Worm (Caenorhabditis elegans) whole organism, L2 larva: ENCODE measurements around the gene srx-82.

Experiments
- C34F6.9 ChIP-seq: fragments of 150-350 bp; optimal IDR thresholded peaks from 2 replicates; lab custom pipeline; 2014; ENCODE audit warnings: missing biosample characterization, missing genetic modification characterization
- F13H6.1 ChIP-seq: sonication (generic microtip); optimal IDR thresholded peaks from 2 replicates; lab custom pipeline; 2016; ENCODE audit warnings: missing genetic modification characterization, missing compliant biosample characterization
- R02D3.7 ChIP-seq: fragments of 150-350 bp; optimal IDR thresholded peaks from 2 replicates; lab custom pipeline; 2014; ENCODE audit warnings: missing biosample characterization, missing genetic modification characterization
- Y55F3AM.14 ChIP-seq: fragments of 200-800 bp; sonication (Bioruptor generic); optimal IDR thresholded peaks from 2 replicates; lab custom pipeline; 2018; ENCODE audit warnings: mild to moderate bottlenecking, missing genetic modification characterization, missing compliant biosample characterization
- ZK546.5 ChIP-seq: sonication (generic microtip); optimal IDR thresholded peaks from 2 replicates; lab custom pipeline; 2017; ENCODE audit warnings: missing biosample characterization, missing genetic modification characterization
- alr-1 ChIP-seq: fragments of 150-350 bp; optimal IDR thresholded peaks from 2 replicates; lab custom pipeline; 2014; ENCODE audit warnings: missing biosample characterization, missing genetic modification characterization
- aly-2 ChIP-seq: fragments of 150-350 bp; optimal IDR thresholded peaks from 2 replicates; lab custom pipeline; 2014; ENCODE audit warnings: missing biosample characterization, missing genetic modification characterization
- ama-1 ChIP-seq: fragments of 150-350 bp; optimal IDR thresholded peaks from 2 replicates; lab custom pipeline; 2018; ENCODE audit warnings: inconsistent platforms
- blmp-1 ChIP-seq: sonication (generic microtip); optimal IDR thresholded peaks from 2 replicates; lab custom pipeline; 2017; ENCODE audit warnings: missing genetic modification characterization, mild to moderate bottlenecking, missing compliant biosample characterization, antibody characterized with exemption, moderate library complexity; ENCODE audit not compliant: insufficient read depth
- ceh-16 ChIP-seq: fragments of 150-350 bp; optimal IDR thresholded peaks from 2 replicates; lab custom pipeline; 2014; ENCODE audit warnings: missing biosample characterization, missing genetic modification characterization
- ceh-82 ChIP-seq: fragments of 150-350 bp; optimal IDR thresholded peaks from 2 replicates; lab custom pipeline; 2014; ENCODE audit warnings: missing biosample characterization, missing genetic modification characterization
- crh-2 ChIP-seq: sonication (generic microtip); optimal IDR thresholded peaks from 2 replicates; lab custom pipeline; 2017; ENCODE audit warnings: missing biosample characterization, missing genetic modification characterization
- dmd-4 ChIP-seq: sonication (generic microtip); optimal IDR thresholded peaks from 2 replicates; lab custom pipeline; 2017; ENCODE audit warnings: missing biosample characterization, missing genetic modification characterization
- egl-27 ChIP-seq: sonication (generic microtip); optimal IDR thresholded peaks from 3 replicates; lab custom pipeline; 2017; ENCODE audit warnings: missing biosample characterization, missing genetic modification reagents, missing genetic modification characterization
- elt-1 ChIP-seq: fragments of 150-350 bp; optimal IDR thresholded peaks from 2 replicates; lab custom pipeline; 2014; ENCODE audit warnings: missing biosample characterization, missing genetic modification characterization
- elt-3 ChIP-seq: sonication (generic microtip); optimal IDR thresholded peaks from 2 replicates; lab custom pipeline; 2017; ENCODE audit warnings: missing biosample characterization, missing genetic modification characterization
- fos-1 ChIP-seq: fragments of 150-350 bp; optimal IDR thresholded peaks from 2 replicates; lab custom pipeline; 2014; ENCODE audit warnings: missing biosample characterization, missing genetic modification characterization
- gmeb-1 ChIP-seq: fragments of 150-350 bp; optimal IDR thresholded peaks from 2 replicates; lab custom pipeline; 2014; ENCODE audit warnings: missing biosample characterization, missing genetic modification characterization
- lin-11 ChIP-seq: fragments of 150-350 bp; sonication (generic microtip); optimal IDR thresholded peaks from 2 replicates; lab custom pipeline; 2014; ENCODE audit warnings: missing biosample characterization, missing genetic modification characterization, inconsistent platforms, mixed read lengths
- lin-13 ChIP-seq: fragments of 150-350 bp; optimal IDR thresholded peaks from 2 replicates; lab custom pipeline; 2014; ENCODE audit warnings: missing biosample characterization, missing genetic modification reagents, missing genetic modification characterization
- lin-39 ChIP-seq: fragments of 150-350 bp; optimal IDR thresholded peaks from 2 replicates; lab custom pipeline; 2014; ENCODE audit warnings: missing biosample characterization, missing genetic modification reagents, missing genetic modification characterization
- lsy-2 ChIP-seq, 2 experiments: fragments of 150-350 bp in 1 of 2; sonication (generic microtip) in 1 of 2; optimal IDR thresholded peaks; 2 replicates each; lab custom pipeline; 2014 to 2017; ENCODE audit warnings: missing biosample characterization in 2 of 2, missing genetic modification characterization in 2 of 2
- mab-5 ChIP-seq: fragments of 150-350 bp; optimal IDR thresholded peaks from 2 replicates; lab custom pipeline; 2014; ENCODE audit warnings: missing biosample characterization, missing genetic modification characterization
- mbf-1 ChIP-seq: sonication (generic microtip); optimal IDR thresholded peaks from 2 replicates; lab custom pipeline; 2017; ENCODE audit warnings: missing biosample characterization, missing genetic modification characterization
- mdl-1 ChIP-seq, 2 experiments: fragments of 150-350 bp in 1 of 2; sonication (generic microtip) in 1 of 2; optimal IDR thresholded peaks; 2 replicates each; lab custom pipeline; 2017; ENCODE audit warnings: missing biosample characterization in 2 of 2, missing genetic modification characterization in 2 of 2
- nhr-10 ChIP-seq: sonication (generic microtip); optimal IDR thresholded peaks from 2 replicates; lab custom pipeline; 2017; ENCODE audit warnings: missing biosample characterization, missing genetic modification characterization
- nhr-11 ChIP-seq: fragments of 150-350 bp; optimal IDR thresholded peaks from 2 replicates; lab custom pipeline; 2014; ENCODE audit warnings: missing biosample characterization, missing genetic modification characterization
- nhr-12 ChIP-seq: fragments of 150-350 bp; optimal IDR thresholded peaks from 2 replicates; lab custom pipeline; 2014; ENCODE audit warnings: missing biosample characterization, missing genetic modification characterization
- nhr-129 ChIP-seq: fragments of 150-350 bp; optimal IDR thresholded peaks from 2 replicates; lab custom pipeline; 2014; ENCODE audit warnings: missing biosample characterization, missing genetic modification characterization
- nhr-21 ChIP-seq: fragments of 150-350 bp; optimal IDR thresholded peaks from 2 replicates; lab custom pipeline; 2014; ENCODE audit warnings: missing biosample characterization, missing genetic modification characterization
- nhr-23 ChIP-seq: fragments of 150-350 bp; optimal IDR thresholded peaks from 2 replicates; lab custom pipeline; 2014; ENCODE audit warnings: missing biosample characterization, missing genetic modification reagents, missing genetic modification characterization
- nhr-237 ChIP-seq: fragments of 150-350 bp; optimal IDR thresholded peaks from 2 replicates; lab custom pipeline; 2014; ENCODE audit warnings: missing biosample characterization, missing genetic modification characterization
- nhr-25 ChIP-seq: fragments of 150-350 bp; sonication (generic microtip); optimal IDR thresholded peaks from 3 replicates; lab custom pipeline; 2014; ENCODE audit warnings: missing biosample characterization, missing genetic modification characterization
- nhr-6 ChIP-seq: fragments of 150-350 bp; optimal IDR thresholded peaks from 2 replicates; lab custom pipeline; 2014; ENCODE audit warnings: missing biosample characterization, missing genetic modification characterization
- nhr-77 ChIP-seq: fragments of 150-350 bp; optimal IDR thresholded peaks from 2 replicates; lab custom pipeline; 2014; ENCODE audit warnings: missing biosample characterization, missing genetic modification characterization
- peb-1 ChIP-seq: fragments of 150-350 bp; optimal IDR thresholded peaks from 2 replicates; lab custom pipeline; 2014; ENCODE audit warnings: missing biosample characterization, missing genetic modification characterization
- sem-4 ChIP-seq: fragments of 150-350 bp; optimal IDR thresholded peaks from 2 replicates; lab custom pipeline; 2014; ENCODE audit warnings: missing biosample characterization, missing genetic modification reagents, missing genetic modification characterization
- skn-1 ChIP-seq: sonication (generic microtip); optimal IDR thresholded peaks from 2 replicates; lab custom pipeline; 2017; ENCODE audit warnings: missing biosample characterization, missing genetic modification characterization
- sma-3 ChIP-seq: sonication (generic microtip); optimal IDR thresholded peaks from 2 replicates; lab custom pipeline; 2016; ENCODE audit warnings: missing genetic modification reagents, missing genetic modification characterization, missing compliant biosample characterization
- sma-9 ChIP-seq, 2 experiments: fragments of 150-350 bp in 1 of 2; sonication (generic microtip) in 1 of 2; optimal IDR thresholded peaks; 2 replicates each; lab custom pipeline; 2014 to 2016; ENCODE audit warnings: missing genetic modification characterization in 2 of 2, mild to moderate bottlenecking in 1 of 2, missing biosample characterization in 1 of 2, missing compliant biosample characterization in 1 of 2, missing genetic modification reagents in 1 of 2, moderate library complexity in 1 of 2
- snpc-4 ChIP-seq: fragments of 150-350 bp; optimal IDR thresholded peaks from 2 replicates; lab custom pipeline; 2014; ENCODE audit warnings: missing biosample characterization, missing genetic modification characterization
- unc-39 ChIP-seq: fragments of 150-350 bp; optimal IDR thresholded peaks from 2 replicates; lab custom pipeline; 2014; ENCODE audit warnings: missing biosample characterization, missing genetic modification characterization
- unc-55 ChIP-seq: fragments of 150-350 bp; sonication (generic microtip); optimal IDR thresholded peaks from 3 replicates; lab custom pipeline; 2014; ENCODE audit warnings: missing biosample characterization, missing genetic modification reagents, missing genetic modification characterization
- unc-62 ChIP-seq: fragments of 150-350 bp; optimal IDR thresholded peaks from 2 replicates; lab custom pipeline; 2014; ENCODE audit warnings: missing biosample characterization, missing genetic modification reagents, missing genetic modification characterization
- zag-1 ChIP-seq: fragments of 150-350 bp; optimal IDR thresholded peaks from 2 replicates; lab custom pipeline; 2014; ENCODE audit warnings: missing biosample characterization, missing genetic modification characterization
- ztf-1 ChIP-seq: fragments of 200-800 bp; sonication (Bioruptor generic); conservative IDR thresholded peaks from 2 replicates; pipeline ENCODE4 v1.3.6; 2022; ENCODE audit warnings: missing genetic modification characterization, missing compliant biosample characterization
- ztf-11 ChIP-seq: sonication (generic microtip); optimal IDR thresholded peaks from 2 replicates; lab custom pipeline; 2017; ENCODE audit warnings: missing biosample characterization, missing genetic modification characterization
- ztf-4 ChIP-seq: fragments of 150-350 bp; optimal IDR thresholded peaks from 2 replicates; lab custom pipeline; 2014; ENCODE audit warnings: missing biosample characterization, missing genetic modification characterization

srx-82 gene

DNA sequence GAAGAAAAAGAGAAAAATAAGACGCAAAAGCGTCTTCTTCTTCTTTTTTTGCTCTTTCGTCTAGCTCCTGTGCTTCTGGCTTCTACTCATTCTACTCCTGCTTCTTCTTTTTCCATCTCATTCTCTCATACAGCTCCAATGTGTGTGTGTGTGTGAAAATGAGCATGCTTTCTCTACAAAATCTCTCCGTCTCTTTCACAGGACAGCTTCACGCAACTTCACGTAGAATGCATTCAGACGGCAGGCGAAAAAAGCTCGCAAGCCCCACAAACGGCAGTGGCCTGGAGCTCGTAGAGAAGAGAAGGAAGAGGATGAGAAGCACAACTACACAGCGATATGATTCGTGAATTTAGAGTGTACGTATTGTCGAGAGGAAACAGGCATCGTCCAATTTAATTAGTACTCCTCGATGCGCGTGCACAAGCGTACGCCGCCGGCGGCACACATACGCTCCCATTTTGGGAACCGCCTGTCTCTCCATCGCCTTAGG, 51.8 kb downstream of the srx-82 start:
- no peak for TF ChIP-seq ama-1 (lab: Kevin White, UChicago)
- no peak for TF ChIP-seq ceh-82 (tag; lab: Kevin White, UChicago)
- no peak for TF ChIP-seq elt-3 (tag; lab: Kevin White, UChicago)
- TF ChIP-seq ztf-1 (GFP tag; lab: Robert Waterston, UW), result no peak
- TF ChIP-seq nhr-11 (tag; lab: Kevin White, UChicago), result no peak
- TF ChIP-seq zag-1, result peak; percentile 64
- TF ChIP-seq peb-1 (tag; lab: Kevin White, UChicago), result no peak
- TF ChIP-seq R02D3.7 (tag; lab: Kevin White, UChicago), result no peak
- no peak for TF ChIP-seq mab-5
- no peak for TF ChIP-seq nhr-25 (tag; lab: Kevin White, UChicago)
- TF ChIP-seq mdl-1 (tag; optimal IDR thresholded peaks at IDR 0.05; lab: Kevin White, UChicago), result peak in 1 of 2 experiments; percentile 73
- no peak for TF ChIP-seq lin-39 (tag; lab: Kevin White, UChicago)
- TF ChIP-seq gmeb-1 (tag; lab: Kevin White, UChicago), result no peak
- no peak for TF ChIP-seq nhr-77 (tag; lab: Kevin White, UChicago)
- TF ChIP-seq dmd-4 (tag; lab: Kevin White, UChicago), result no peak
- no peak for TF ChIP-seq sma-3 (GFP tag; lab: Kevin White, UChicago)
- no peak for TF ChIP-seq Y55F3AM.14 (GFP tag; lab: Kevin White, UChicago)
- TF ChIP-seq snpc-4, result no peak
- TF ChIP-seq unc-62 (GFP tag; lab: Kevin White, UChicago), result no peak
- TF ChIP-seq alr-1, result no peak
- TF ChIP-seq fos-1, result no peak
- no peak for TF ChIP-seq ZK546.5
- TF ChIP-seq F13H6.1 (tag; lab: Kevin White, UChicago), result peak; percentile 62
- TF ChIP-seq ceh-16 (tag; lab: Kevin White, UChicago), result no peak
- TF ChIP-seq ztf-4 (tag; lab: Kevin White, UChicago), result peak; percentile 4
- TF ChIP-seq nhr-12 (tag; lab: Kevin White, UChicago), result no peak
- TF ChIP-seq nhr-21 (tag; lab: Kevin White, UChicago), result peak; percentile 3
- TF ChIP-seq nhr-10 (tag; lab: Kevin White, UChicago), result no peak
- no peak for TF ChIP-seq lin-13 (GFP tag; lab: Kevin White, UChicago)
- peak; percentile 58 for TF ChIP-seq lin-11 (tag; lab: Kevin White, UChicago)
- TF ChIP-seq blmp-1 (tag; lab: Kevin White, UChicago), result no peak
- TF ChIP-seq lsy-2 (tag; optimal IDR thresholded peaks at IDR 0.05; lab: Kevin White, UChicago), result peak in 1 of 2 experiments; percentile 71
- peak; percentile 62 for TF ChIP-seq sem-4 (tag; lab: Kevin White, UChicago)
- no peak for TF ChIP-seq unc-39
- TF ChIP-seq nhr-237 (tag; lab: Kevin White, UChicago), result no peak
- no peak for TF ChIP-seq mbf-1 (tag; lab: Kevin White, UChicago)
- no peak for TF ChIP-seq skn-1 (tag; lab: Kevin White, UChicago)
- peak; percentile 42 for TF ChIP-seq sma-9 (GFP tag; optimal IDR thresholded peaks at IDR 0.05; lab: Kevin White, UChicago)
- TF ChIP-seq sma-9 (tag; optimal IDR thresholded peaks at IDR 0.05; lab: Kevin White, UChicago), result no peak
- no peak for TF ChIP-seq egl-27
- TF ChIP-seq nhr-23 (tag; lab: Kevin White, UChicago), result no peak
- peak; percentile 93 for TF ChIP-seq unc-55 (GFP tag; lab: Kevin White, UChicago)
- peak; percentile 68 for TF ChIP-seq nhr-6 (tag; lab: Kevin White, UChicago)
- no peak for TF ChIP-seq aly-2
- peak; percentile 81 for TF ChIP-seq nhr-129
- peak; percentile 87 for TF ChIP-seq C34F6.9
- no peak for TF ChIP-seq ztf-11
- TF ChIP-seq elt-1 (tag; lab: Kevin White, UChicago), result no peak
- no peak for TF ChIP-seq crh-2 (tag; lab: Kevin White, UChicago)
